Worm (Caenorhabditis elegans) whole organism, young adult: ENCODE measurements around the gene C01G5.7.

Experiments
- B0019.2 ChIP-seq: fragments of 200-800 bp; sonication (Bioruptor generic); conservative IDR thresholded peaks from 2 replicates; pipeline ENCODE4 v1.3.6; 2022; ENCODE audit warnings: missing genetic modification reagents, missing genetic modification characterization, missing compliant biosample characterization
- B0336.3 ChIP-seq: fragments of 200-800 bp; sonication (Bioruptor generic); IDR thresholded peaks from 2 replicates; pipeline ENCODE4 v1.3.6; 2022; ENCODE audit warnings: missing genetic modification characterization, missing compliant biosample characterization
- C06A6.2 ChIP-seq: fragments of 200-800 bp; sonication (Bioruptor generic); conservative IDR thresholded peaks from 2 replicates; pipeline ENCODE4 v1.3.6; 2022; ENCODE audit warnings: missing genetic modification characterization, missing compliant biosample characterization
- C17E4.6 ChIP-seq: fragments of 200-800 bp; sonication (Bioruptor generic); IDR thresholded peaks from 2 replicates; pipeline ENCODE4 v1.3.6; 2022; ENCODE audit warnings: missing genetic modification reagents, missing genetic modification characterization, missing compliant biosample characterization
- D2030.7 ChIP-seq: fragments of 200-800 bp; sonication (Bioruptor generic); IDR thresholded peaks from 2 replicates; pipeline ENCODE4 v1.3.6; 2022; ENCODE audit warnings: missing genetic modification reagents, missing genetic modification characterization, missing compliant biosample characterization
- F22D6.2 ChIP-seq: sonication (generic microtip); optimal IDR thresholded peaks from 2 replicates; lab custom pipeline; 2016; ENCODE audit warnings: mild to moderate bottlenecking, missing genetic modification characterization, missing compliant biosample characterization
- F33H1.4 ChIP-seq: fragments of 200-800 bp; sonication (Bioruptor generic); IDR thresholded peaks from 2 replicates; pipeline ENCODE4 v1.3.6; 2022; ENCODE audit warnings: missing genetic modification reagents, missing genetic modification characterization, missing compliant biosample characterization
- F37B4.10 ChIP-seq: fragments of 200-800 bp; sonication (Bioruptor generic); IDR thresholded peaks from 2 replicates; pipeline ENCODE4 v1.3.6; 2022; ENCODE audit warnings: missing genetic modification characterization, missing compliant biosample characterization
- F39B2.1 ChIP-seq: fragments of 200-800 bp; sonication (Bioruptor generic); IDR thresholded peaks from 2 replicates; pipeline ENCODE4 v1.3.6; 2022; ENCODE audit warnings: missing genetic modification reagents, missing genetic modification characterization, missing compliant biosample characterization
- F49E8.2 ChIP-seq: sonication (generic microtip); optimal IDR thresholded peaks from 3 replicates; lab custom pipeline; 2017; ENCODE audit warnings: missing genetic modification characterization, mild to moderate bottlenecking, missing compliant biosample characterization, antibody characterized with exemption, moderate library complexity; ENCODE audit not compliant: insufficient read depth
- F57C9.4 ChIP-seq: sonication (generic microtip); optimal IDR thresholded peaks from 2 replicates; lab custom pipeline; 2017; ENCODE audit warnings: mild to moderate bottlenecking, missing genetic modification characterization, missing compliant biosample characterization
- T26A5.8 ChIP-seq: sonication (generic microtip); optimal IDR thresholded peaks from 2 replicates; lab custom pipeline; 2016; ENCODE audit warnings: missing genetic modification characterization, missing compliant biosample characterization
- Y53G8AR.9 ChIP-seq: fragments of 200-800 bp; sonication (Bioruptor generic); conservative IDR thresholded peaks from 2 replicates; pipeline ENCODE4 v1.3.6; 2022; ENCODE audit warnings: missing genetic modification reagents, missing genetic modification characterization, missing compliant biosample characterization
- Y56A3A.18 ChIP-seq: fragments of 200-800 bp; sonication (Bioruptor generic); IDR thresholded peaks from 2 replicates; pipeline ENCODE4 v1.3.6; 2022; ENCODE audit warnings: missing genetic modification reagents, missing genetic modification characterization, missing compliant biosample characterization
- Y67H2A.10 ChIP-seq: fragments of 200-800 bp; sonication (Bioruptor generic); conservative IDR thresholded peaks from 2 replicates; pipeline ENCODE4 v1.3.6; 2022; ENCODE audit warnings: missing genetic modification reagents, missing genetic modification characterization, missing compliant biosample characterization
- Y95B8A.8 ChIP-seq: fragments of 200-800 bp; sonication (Bioruptor generic); IDR thresholded peaks from 2 replicates; pipeline ENCODE4 v1.3.6; 2022; ENCODE audit warnings: missing genetic modification reagents, missing genetic modification characterization, missing compliant biosample characterization
- ZK185.1 ChIP-seq: sonication (generic microtip); optimal IDR thresholded peaks from 2 replicates; lab custom pipeline; 2016; ENCODE audit warnings: mild to moderate bottlenecking, missing genetic modification characterization, missing compliant biosample characterization; ENCODE audit not compliant: poor library complexity, severe bottlenecking
- aptf-3 ChIP-seq: fragments of 200-800 bp; sonication (Bioruptor generic); IDR thresholded peaks from 2 replicates; pipeline ENCODE4 v1.3.6; 2022; ENCODE audit warnings: missing genetic modification characterization, missing compliant biosample characterization
- atf-7 ChIP-seq: sonication (generic microtip); optimal IDR thresholded peaks from 2 replicates; lab custom pipeline; 2017; ENCODE audit warnings: mild to moderate bottlenecking, missing genetic modification characterization, missing compliant biosample characterization
- attf-6 ChIP-seq: fragments of 200-800 bp; sonication (Bioruptor generic); IDR thresholded peaks from 2 replicates; pipeline ENCODE4 v1.3.6; 2022; ENCODE audit warnings: missing genetic modification reagents, missing genetic modification characterization, missing compliant biosample characterization
- bed-1 ChIP-seq: fragments of 200-800 bp; sonication (Bioruptor generic); IDR thresholded peaks from 2 replicates; pipeline ENCODE4 v1.3.6; 2022; ENCODE audit warnings: missing genetic modification reagents, missing genetic modification characterization, missing compliant biosample characterization
- ceh-100 ChIP-seq: fragments of 200-800 bp; sonication (Bioruptor generic); IDR thresholded peaks from 2 replicates; pipeline ENCODE4 v1.3.6; 2022; ENCODE audit warnings: missing genetic modification reagents, missing genetic modification characterization, missing compliant biosample characterization
- ceh-27 ChIP-seq: fragments of 200-800 bp; sonication (Bioruptor generic); optimal IDR thresholded peaks from 2 replicates; lab custom pipeline; 2018; ENCODE audit warnings: mild to moderate bottlenecking, missing genetic modification characterization, moderate library complexity, missing compliant biosample characterization
- ceh-91 ChIP-seq: fragments of 200-800 bp; sonication (Bioruptor generic); IDR thresholded peaks from 2 replicates; pipeline ENCODE4 v1.3.6; 2022; ENCODE audit warnings: missing genetic modification reagents, missing genetic modification characterization, missing compliant biosample characterization
- dox-1 ChIP-seq: fragments of 200-800 bp; sonication (Bioruptor generic); IDR thresholded peaks from 2 replicates; pipeline ENCODE4 v1.3.6; 2022; ENCODE audit warnings: missing genetic modification reagents, missing genetic modification characterization, missing compliant biosample characterization
- ets-4 ChIP-seq: fragments of 200-800 bp; sonication (Bioruptor generic); optimal IDR thresholded peaks from 2 replicates; lab custom pipeline; 2018; ENCODE audit warnings: mild to moderate bottlenecking, missing genetic modification characterization, missing compliant biosample characterization
- fkh-3 ChIP-seq: sonication (generic microtip); optimal IDR thresholded peaks from 2 replicates; lab custom pipeline; 2016; ENCODE audit warnings: mild to moderate bottlenecking, missing genetic modification characterization, missing compliant biosample characterization
- hmg-1.2 ChIP-seq: fragments of 200-800 bp; sonication (Bioruptor generic); IDR thresholded peaks from 2 replicates; pipeline ENCODE4 v1.3.6; 2022; ENCODE audit warnings: missing genetic modification reagents, missing genetic modification characterization, missing compliant biosample characterization
- hrde-1 ChIP-seq: sonication (generic microtip); optimal IDR thresholded peaks from 2 replicates; lab custom pipeline; 2016; ENCODE audit warnings: missing genetic modification characterization, mild to moderate bottlenecking, missing compliant biosample characterization, moderate library complexity, missing genotype, missing genetic modification reagents, borderline replicate concordance
- let-607 ChIP-seq, 2 experiments: fragments of 200-800 bp in 1 of 2; sonication (Bioruptor generic) in 1 of 2; sonication (generic microtip) in 1 of 2; optimal IDR thresholded peaks; 2 replicates each; lab custom pipeline; 2016 to 2018; ENCODE audit warnings: mild to moderate bottlenecking in 2 of 2, missing compliant biosample characterization in 2 of 2, missing genetic modification characterization in 2 of 2, moderate library complexity in 2 of 2, missing genotype in 1 of 2
- lin-35 ChIP-seq, 3 experiments: fragments of 150-350 bp in 2 of 3; sonication (generic microtip) in 1 of 3; optimal IDR thresholded peaks; 2 replicates each; lab custom pipeline; 2014 to 2018; ENCODE audit warnings: missing biosample characterization in 3 of 3, missing genetic modification characterization in 3 of 3, missing genetic modification reagents in 3 of 3
- lin-54 ChIP-seq: fragments of 200-800 bp; sonication (Bioruptor generic); optimal IDR thresholded peaks from 2 replicates; lab custom pipeline; 2018; ENCODE audit warnings: mild to moderate bottlenecking, missing genetic modification characterization, missing compliant biosample characterization
- mcd-1 ChIP-seq: fragments of 200-800 bp; sonication (Bioruptor generic); IDR thresholded peaks from 2 replicates; pipeline ENCODE4 v1.3.6; 2022; ENCODE audit warnings: missing genetic modification reagents, missing genetic modification characterization, missing compliant biosample characterization
- mxl-1 ChIP-seq: sonication (generic microtip); optimal IDR thresholded peaks from 2 replicates; lab custom pipeline; 2016; ENCODE audit warnings: missing genetic modification characterization, missing compliant biosample characterization
- nfya-2 ChIP-seq: fragments of 200-800 bp; sonication (Bioruptor generic); IDR thresholded peaks from 2 replicates; pipeline ENCODE4 v1.3.6; 2022; ENCODE audit warnings: missing genetic modification reagents, missing genetic modification characterization, missing compliant biosample characterization
- pbrm-1 ChIP-seq: fragments of 200-800 bp; sonication (Bioruptor generic); IDR thresholded peaks from 2 replicates; pipeline ENCODE4 v1.3.6; 2022; ENCODE audit warnings: missing genetic modification reagents, missing genetic modification characterization, missing compliant biosample characterization
- pha-4 ChIP-seq: fragments of 150-350 bp; sonication (generic microtip); optimal IDR thresholded peaks from 2 replicates; lab custom pipeline; 2014; ENCODE audit warnings: missing biosample characterization, missing genetic modification reagents, missing genetic modification characterization
- rpc-1 ChIP-seq, 2 experiments: fragments of 150-350 bp in 1 of 2; sonication (generic microtip) in 1 of 2; optimal IDR thresholded peaks; 2 replicates each; lab custom pipeline; 2014 to 2018; ENCODE audit warnings: missing biosample characterization in 1 of 2, missing genetic modification characterization in 1 of 2, missing genetic modification reagents in 1 of 2, missing genotype in 1 of 2
- snpc-1.3 ChIP-seq: sonication (generic microtip); optimal IDR thresholded peaks from 2 replicates; lab custom pipeline; 2017; ENCODE audit warnings: missing genetic modification characterization, mild to moderate bottlenecking, missing compliant biosample characterization, antibody characterized with exemption, moderate library complexity, missing genotype, missing genetic modification reagents; ENCODE audit not compliant: insufficient read depth
- snpc-3.4 ChIP-seq: sonication (generic microtip); optimal IDR thresholded peaks from 2 replicates; lab custom pipeline; 2017; ENCODE audit warnings: missing genetic modification characterization, mild to moderate bottlenecking, missing compliant biosample characterization, antibody characterized with exemption, moderate library complexity, missing genotype, missing genetic modification reagents
- somi-1 ChIP-seq: fragments of 200-800 bp; sonication (Bioruptor generic); optimal IDR thresholded peaks from 2 replicates; lab custom pipeline; 2018; ENCODE audit warnings: mild to moderate bottlenecking, missing genetic modification characterization, missing compliant biosample characterization
- tbx-9 ChIP-seq: sonication (generic microtip); optimal IDR thresholded peaks from 2 replicates; lab custom pipeline; 2016; ENCODE audit warnings: borderline replicate concordance, missing genetic modification characterization, inconsistent platforms, missing compliant biosample characterization
- tlf-1 ChIP-seq: fragments of 200-800 bp; sonication (Bioruptor generic); optimal IDR thresholded peaks from 2 replicates; lab custom pipeline; 2018; ENCODE audit warnings: mild to moderate bottlenecking, missing genetic modification characterization, missing compliant biosample characterization
- unc-130 ChIP-seq: sonication (generic microtip); optimal IDR thresholded peaks from 2 replicates; lab custom pipeline; 2016; ENCODE audit warnings: missing genetic modification reagents, missing genetic modification characterization, missing compliant biosample characterization
- ztf-28 ChIP-seq: fragments of 200-800 bp; sonication (Bioruptor generic); IDR thresholded peaks from 2 replicates; pipeline ENCODE4 v1.3.6; 2022; ENCODE audit warnings: missing genetic modification reagents, missing genetic modification characterization, missing compliant biosample characterization

Gene C01G5.7

DNA sequence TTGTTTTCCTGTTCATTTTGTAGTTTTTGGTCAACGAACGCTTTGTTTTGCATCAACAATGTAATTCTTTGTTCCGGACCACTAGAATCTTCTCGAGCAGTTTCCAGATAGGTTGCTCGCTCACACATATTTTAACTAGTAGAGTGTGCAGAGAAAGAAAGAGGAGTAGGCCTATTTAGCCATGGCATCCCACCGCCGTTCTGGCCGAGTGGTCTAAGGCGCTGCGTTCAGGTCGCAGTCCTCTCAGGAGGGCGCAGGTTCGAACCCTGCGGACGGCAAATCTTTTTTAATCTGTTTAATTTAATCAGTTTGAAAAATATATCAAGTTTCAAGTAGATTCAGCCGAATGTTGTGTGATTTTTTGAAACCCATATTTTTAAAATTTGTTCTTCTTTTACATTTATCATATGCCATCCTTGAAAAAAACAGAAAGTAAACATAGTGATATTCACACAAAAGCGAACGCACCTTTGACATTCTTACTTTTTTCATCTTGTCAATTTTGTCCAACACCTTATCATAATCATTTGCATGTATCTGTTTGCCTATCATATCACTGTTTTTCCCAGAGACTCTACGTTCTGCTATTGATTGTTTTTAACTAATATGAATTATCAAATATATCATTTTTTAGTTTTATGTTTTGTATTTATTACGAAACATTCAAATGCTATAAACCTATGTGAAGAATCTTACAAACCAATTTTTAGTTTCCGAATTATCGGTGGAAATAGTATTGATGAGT lies 38.8 kb downstream of the C01G5.7 start, which contains the start of gene try-3:
Gene try-3 (plus strand): TSS at position 532 of the 745 bp plus-strand sequence.
- TF ChIP-seq Y56A3A.18 (0 out of 2 replicates have a peak, but pooled peaks have one; percentile 27), ztf-28 (GFP tag; lab: Robert Waterston, UW) (0 out of 2 replicates have a peak, but pooled peaks have one; percentile 48), aptf-3 (GFP tag; lab: Robert Waterston, UW) (0 out of 2 replicates have a peak, but pooled peaks have one; percentile 18), somi-1 (GFP tag; lab: Kevin White, UChicago) (peak; percentile 15), B0336.3 (peak; percentile 81), pha-4 (tag; lab: Kevin White, UChicago) (no peak), ets-4 (GFP tag; lab: Kevin White, UChicago) (peak; percentile 13), ceh-91 (GFP tag; lab: Robert Waterston, UW) (peak; percentile 47), rpc-1 (optimal IDR thresholded peaks at IDR 0.05; lab: Kevin White, UChicago) (peak; percentile 74), rpc-1 (tag; optimal IDR thresholded peaks at IDR 0.05; lab: Kevin White, UChicago) (peak; percentile 89), T26A5.8 (tag; lab: Kevin White, UChicago) (no peak), F49E8.2 (tag; lab: Kevin White, UChicago) (peak; percentile 76), snpc-1.3 (peak; percentile 75), dox-1 (GFP tag; lab: Robert Waterston, UW) (peak; percentile 90), F37B4.10 (GFP tag; lab: Robert Waterston, UW) (0 out of 2 replicates have a peak, but pooled peaks have one; percentile 59), hmg-1.2 (GFP tag; lab: Robert Waterston, UW) (peak; percentile 70), attf-6 (peak; percentile 82; the same call in 1 of the 2 replicates), F57C9.4 (peak; percentile 42), F39B2.1 (GFP tag; lab: Robert Waterston, UW) (no peak), F22D6.2 (tag; lab: Kevin White, UChicago) (no peak), B0019.2 (GFP tag; lab: Robert Waterston, UW) (peak; percentile 50; the same call in 1 of the 2 replicates), F33H1.4 (GFP tag; lab: Robert Waterston, UW) (peak; percentile 58), tlf-1 (peak; percentile 26), lin-54 (peak; percentile 74), D2030.7 (peak; percentile 67), Y95B8A.8 (GFP tag; lab: Robert Waterston, UW) (peak; percentile 63; the same call in 1 of the 2 replicates), atf-7 (tag; lab: Kevin White, UChicago) (peak; percentile 55), nfya-2 (GFP tag; lab: Robert Waterston, UW) (no peak), bed-1 (no peak), lin-35 (GFP tag; optimal IDR thresholded peaks at IDR 0.05; lab: Kevin White, UChicago) (peak in 1 of 3 experiments; percentile 78), C17E4.6 (GFP tag; lab: Robert Waterston, UW) (0 out of 2 replicates have a peak, but pooled peaks have one; percentile 18), ZK185.1 (peak; percentile 74), mxl-1 (tag; lab: Kevin White, UChicago) (peak; percentile 54), unc-130 (no peak), pbrm-1 (GFP tag; lab: Robert Waterston, UW) (peak; percentile 90), mcd-1 (GFP tag; lab: Robert Waterston, UW) (peak; percentile 82), tbx-9 (tag; lab: Kevin White, UChicago) (no peak), fkh-3 (tag; lab: Kevin White, UChicago) (no peak), hrde-1 (tag; lab: Kevin White, UChicago) (no peak), C06A6.2 (GFP tag; lab: Robert Waterston, UW) (peak; percentile 55; the same call in 1 of the 2 replicates), ceh-100 (GFP tag; lab: Robert Waterston, UW) (peak; percentile 72), snpc-3.4 (tag; lab: Kevin White, UChicago) (no peak), ceh-27 (peak; percentile 73), Y67H2A.10 (GFP tag; lab: Robert Waterston, UW) (no peak), Y53G8AR.9 (GFP tag; lab: Robert Waterston, UW) (peak; percentile 72; the same call in 1 of the 2 replicates), let-607 (tag; optimal IDR thresholded peaks at IDR 0.05; lab: Kevin White, UChicago) (peak in 1 of 2 experiments; percentile 42)
